Worm (Caenorhabditis elegans) whole organism, L1 larva: ENCODE data around the gene ttbk-6.

Experiments used
- elt-2 ChIP-seq: sonication (generic microtip); optimal IDR thresholded peaks from 2 replicates; lab custom pipeline; 2016; ENCODE audit warnings: missing genetic modification characterization, mild to moderate bottlenecking, inconsistent platforms, missing compliant biosample characterization, missing genetic modification reagents
- lin-35 ChIP-seq, 2 experiments: fragments of 150-350 bp; optimal IDR thresholded peaks; 2 replicates each; lab custom pipeline; 2014; ENCODE audit warnings: missing biosample characterization in 2 of 2, missing genetic modification characterization in 2 of 2, missing genetic modification reagents in 2 of 2
- lsy-2 ChIP-seq, 2 experiments: fragments of 150-350 bp; optimal IDR thresholded peaks; 2 replicates each; lab custom pipeline; 2014; ENCODE audit warnings: missing biosample characterization in 2 of 2, missing genetic modification characterization in 2 of 2
- nhr-11 ChIP-seq: fragments of 150-350 bp; optimal IDR thresholded peaks from 2 replicates; lab custom pipeline; 2014; ENCODE audit warnings: missing biosample characterization, missing genetic modification characterization
- nhr-12 ChIP-seq: sonication (generic microtip); optimal IDR thresholded peaks from 2 replicates; lab custom pipeline; 2017; ENCODE audit warnings: missing biosample characterization, missing genetic modification characterization
- nhr-28 ChIP-seq: fragments of 150-350 bp; optimal IDR thresholded peaks from 2 replicates; lab custom pipeline; 2014; ENCODE audit warnings: missing biosample characterization, missing genetic modification characterization
- tbx-2 ChIP-seq: sonication (generic microtip); optimal IDR thresholded peaks from 2 replicates; lab custom pipeline; 2016; ENCODE audit warnings: missing genetic modification characterization, missing compliant biosample characterization
- unc-62 ChIP-seq: fragments of 150-350 bp; optimal IDR thresholded peaks from 2 replicates; lab custom pipeline; 2014; ENCODE audit warnings: missing biosample characterization, missing genetic modification reagents, missing genetic modification characterization
- unc-86 ChIP-seq: sonication (generic microtip); optimal IDR thresholded peaks from 2 replicates; lab custom pipeline; 2016; ENCODE audit warnings: missing genetic modification characterization, missing compliant biosample characterization
- xbp-1 ChIP-seq: sonication (generic microtip); optimal IDR thresholded peaks from 2 replicates; lab custom pipeline; 2016; ENCODE audit warnings: missing genetic modification characterization, missing compliant biosample characterization
- zag-1 ChIP-seq: fragments of 150-350 bp; optimal IDR thresholded peaks from 2 replicates; lab custom pipeline; 2014; ENCODE audit warnings: missing biosample characterization, missing genetic modification characterization

- TF ChIP-seq nhr-12 (tag; lab: Kevin White, UChicago), result no peak
- no peak for TF ChIP-seq xbp-1 (tag; lab: Kevin White, UChicago)
- TF ChIP-seq nhr-28 (tag; lab: Kevin White, UChicago), result no peak
- no peak for TF ChIP-seq elt-2 (tag; lab: Kevin White, UChicago)
- TF ChIP-seq unc-86 (tag; lab: Kevin White, UChicago), result no peak
- no peak for TF ChIP-seq unc-62 (GFP tag; lab: Kevin White, UChicago)
- no peak for TF ChIP-seq tbx-2 (tag; lab: Kevin White, UChicago)
- TF ChIP-seq lin-35 (GFP tag; optimal IDR thresholded peaks at IDR 0.05; lab: Kevin White, UChicago), result peak in 1 of 2 experiments; percentile 2
- TF ChIP-seq lsy-2 (tag; optimal IDR thresholded peaks at IDR 0.05; lab: Kevin White, UChicago), result no peak
- TF ChIP-seq nhr-11 (tag; lab: Kevin White, UChicago), result no peak
- TF ChIP-seq zag-1, result no peak
Measured at ce11 chrIII:5076569-5076968, 2.1 kb downstream of the ttbk-6 start.
